Fruit fly (Drosophila melanogaster) Kc167 (cell line): ENCODE data around the gene Dref.

Experiments used
- Myc ChIP-seq: fragments of >200 bp; optimal IDR thresholded peaks from 2 replicates; lab custom pipeline; 2017; ENCODE audit warnings: missing external identifiers
- Sin3A ChIP-seq: fragments of >200 bp; optimal IDR thresholded peaks from 2 replicates; lab custom pipeline; 2018; ENCODE audit warnings: missing external identifiers
- h ChIP-seq: fragments of >200 bp; optimal IDR thresholded peaks from 3 replicates; lab custom pipeline; 2018; ENCODE audit warnings: missing external identifiers
- ttk ChIP-seq: sonication (Bioruptor generic); optimal IDR thresholded peaks from 2 replicates; lab custom pipeline; 2017; ENCODE audit warnings: missing external identifiers

DNA sequence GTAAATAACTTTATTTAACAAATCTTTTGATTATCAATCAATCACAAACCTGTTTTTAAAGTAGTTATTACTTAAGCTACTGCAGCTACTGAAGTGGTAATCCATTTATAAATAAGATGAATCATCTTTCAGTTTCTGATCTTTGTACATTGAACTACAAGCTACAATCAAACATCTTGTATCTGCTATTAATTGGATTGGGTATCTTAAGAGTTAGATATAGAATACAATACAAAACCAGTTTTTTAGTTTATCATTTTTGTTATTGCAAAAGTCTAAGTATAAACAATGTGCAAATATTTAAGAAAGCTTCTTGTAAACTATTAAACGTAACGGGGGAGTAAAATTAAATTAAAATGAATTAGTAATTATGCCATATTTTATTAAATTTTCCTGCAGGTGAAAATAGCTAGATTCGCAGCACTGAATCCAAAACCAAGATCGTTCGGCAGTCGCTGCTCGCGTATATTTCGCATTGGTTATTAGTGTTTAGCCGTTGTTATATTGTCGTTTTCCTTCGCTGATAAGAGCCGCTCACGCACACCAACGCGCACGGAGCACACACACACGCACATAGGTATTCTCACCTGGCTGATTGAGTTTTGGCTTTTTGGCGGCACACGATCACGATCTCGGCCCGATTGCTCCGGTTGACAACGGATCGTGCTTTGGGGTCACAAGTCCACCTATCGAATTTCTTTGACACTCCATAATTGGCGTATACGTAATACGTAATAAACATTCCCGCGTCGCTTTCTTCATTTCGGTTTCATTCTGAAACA is 19.1 kb downstream of the Dref start:
- TF ChIP-seq Myc (lab: Kevin White, UChicago) = no peak
- TF ChIP-seq ttk (lab: Kevin White, UChicago) = no peak
- TF ChIP-seq h (lab: Kevin White, UChicago) = no peak
- no peak for TF ChIP-seq Sin3A (lab: Kevin White, UChicago)
